Worm (Caenorhabditis elegans) whole organism, L1 larva: ENCODE results near the gene zig-2.

Source experiments
- C04F5.9 ChIP-seq: sonication (generic microtip); optimal IDR thresholded peaks from 2 replicates; lab custom pipeline; 2016; ENCODE audit warnings: missing genetic modification characterization, missing compliant biosample characterization
- F16B12.6 ChIP-seq: fragments of 150-350 bp; optimal IDR thresholded peaks from 2 replicates; lab custom pipeline; 2014; ENCODE audit warnings: missing biosample characterization, missing genetic modification characterization
- aly-2 ChIP-seq: fragments of 150-350 bp; optimal IDR thresholded peaks from 2 replicates; lab custom pipeline; 2014; ENCODE audit warnings: missing biosample characterization, missing genetic modification characterization
- ama-1 ChIP-seq: fragments of 150-350 bp; optimal IDR thresholded peaks from 2 replicates; lab custom pipeline; 2014
- ceh-63 ChIP-seq: fragments of 200-800 bp; sonication (Bioruptor generic); optimal IDR thresholded peaks from 2 replicates; lab custom pipeline; 2018; ENCODE audit warnings: mild to moderate bottlenecking, missing genetic modification characterization, missing compliant biosample characterization
- ceh-8 ChIP-seq: fragments of 200-800 bp; sonication (Bioruptor generic); optimal IDR thresholded peaks from 2 replicates; lab custom pipeline; 2018; ENCODE audit warnings: mild to moderate bottlenecking, missing genetic modification characterization, moderate library complexity, missing compliant biosample characterization
- ceh-82 ChIP-seq, 3 experiments: fragments of 150-350 bp in 1 of 3; sonication (generic microtip) in 2 of 3; optimal IDR thresholded peaks; 2 replicates each; lab custom pipeline; 2014 to 2017; ENCODE audit warnings: missing biosample characterization in 3 of 3, missing genetic modification characterization in 3 of 3
- ceh-88 ChIP-seq: fragments of 200-800 bp; sonication (Bioruptor generic); IDR thresholded peaks from 2 replicates; pipeline ENCODE4 v1.3.6; 2022; ENCODE audit warnings: missing genetic modification characterization, missing compliant biosample characterization
- ces-1 ChIP-seq: fragments of 150-350 bp; optimal IDR thresholded peaks from 2 replicates; lab custom pipeline; 2014; ENCODE audit warnings: missing biosample characterization, missing genetic modification reagents, missing genetic modification characterization
- dpl-1 ChIP-seq, 3 experiments: fragments of 150-350 bp in 2 of 3; sonication (generic microtip) in 1 of 3; optimal IDR thresholded peaks; 2 replicates each; lab custom pipeline; 2014 to 2017; ENCODE audit warnings: missing biosample characterization in 3 of 3, missing genetic modification characterization in 3 of 3, missing genetic modification reagents in 3 of 3
- efl-1 ChIP-seq, 4 experiments: fragments of 150-350 bp; optimal IDR thresholded peaks in 3 of 4; peaks in 1 of 4; 1 replicate in 1 of 4; 2 replicates in 3 of 4; lab custom pipeline; 2014; ENCODE audit warnings: missing biosample characterization in 2 of 4, missing genetic modification characterization in 2 of 4, missing genetic modification reagents in 2 of 4
- efl-3 ChIP-seq: fragments of 200-800 bp; sonication (Bioruptor generic); optimal IDR thresholded peaks from 2 replicates; lab custom pipeline; 2018; ENCODE audit warnings: mild to moderate bottlenecking, missing genetic modification characterization, missing compliant biosample characterization
- egl-27 ChIP-seq, 2 experiments: fragments of 150-350 bp in 1 of 2; sonication (generic microtip); optimal IDR thresholded peaks; 3 replicates each; lab custom pipeline; 2017 to 2018; ENCODE audit warnings: missing biosample characterization in 2 of 2, missing genetic modification characterization in 2 of 2, missing genetic modification reagents in 2 of 2
- elt-3 ChIP-seq, 6 experiments: fragments of 150-350 bp in 1 of 6; sonication (generic microtip); optimal IDR thresholded peaks; 2 replicates each; lab custom pipeline; 2017 to 2018; ENCODE audit warnings: missing biosample characterization in 6 of 6, missing genetic modification characterization in 6 of 6, inconsistent platforms in 1 of 6
- ets-5 ChIP-seq: fragments of 200-800 bp; sonication (Bioruptor generic); IDR thresholded peaks from 2 replicates; pipeline ENCODE4 v1.3.6; 2022; ENCODE audit warnings: missing genetic modification characterization, missing compliant biosample characterization
- hlh-17 ChIP-seq: fragments of 200-800 bp; sonication (Bioruptor generic); optimal IDR thresholded peaks from 2 replicates; lab custom pipeline; 2018; ENCODE audit warnings: missing genetic modification characterization, mild to moderate bottlenecking, missing compliant biosample characterization, moderate library complexity, borderline replicate concordance
- hpl-2 ChIP-seq: fragments of 150-350 bp; optimal IDR thresholded peaks from 2 replicates; lab custom pipeline; 2014; ENCODE audit warnings: missing biosample characterization, missing genetic modification reagents, missing genetic modification characterization
- isw-1 ChIP-seq: fragments of 200-800 bp; sonication (Bioruptor generic); IDR thresholded peaks from 2 replicates; pipeline ENCODE4 v1.3.6; 2022; ENCODE audit warnings: missing genetic modification characterization, missing compliant biosample characterization
- lin-14 ChIP-seq: fragments of 200-800 bp; sonication (Bioruptor generic); optimal IDR thresholded peaks from 2 replicates; lab custom pipeline; 2018; ENCODE audit warnings: mild to moderate bottlenecking, missing genetic modification characterization, moderate library complexity, missing compliant biosample characterization
- lin-15B ChIP-seq: fragments of 150-350 bp; sonication (generic microtip); optimal IDR thresholded peaks from 3 replicates; lab custom pipeline; 2014; ENCODE audit warnings: missing biosample characterization, missing genetic modification characterization
- lin-35 ChIP-seq, 2 experiments: fragments of 150-350 bp; optimal IDR thresholded peaks; 2 replicates each; lab custom pipeline; 2014; ENCODE audit warnings: missing biosample characterization in 2 of 2, missing genetic modification characterization in 2 of 2, missing genetic modification reagents in 2 of 2
- lir-3 ChIP-seq: sonication (generic microtip); optimal IDR thresholded peaks from 2 replicates; lab custom pipeline; 2016; ENCODE audit warnings: mild to moderate bottlenecking, missing genetic modification characterization, moderate library complexity, missing compliant biosample characterization; ENCODE audit not compliant: poor library complexity
- mdl-1 ChIP-seq, 2 experiments: fragments of 150-350 bp; optimal IDR thresholded peaks; 2 replicates each; lab custom pipeline; 2014 to 2017; ENCODE audit warnings: missing biosample characterization in 2 of 2, missing genetic modification characterization in 2 of 2, inconsistent platforms in 1 of 2
- mef-2 ChIP-seq: fragments of 150-350 bp; optimal IDR thresholded peaks from 2 replicates; lab custom pipeline; 2014; ENCODE audit warnings: missing biosample characterization, missing genetic modification characterization
- mep-1 ChIP-seq: fragments of 150-350 bp; optimal IDR thresholded peaks from 2 replicates; lab custom pipeline; 2014; ENCODE audit warnings: missing biosample characterization, missing genetic modification characterization
- nhr-20 ChIP-seq: sonication (generic microtip); optimal IDR thresholded peaks from 2 replicates; lab custom pipeline; 2016; ENCODE audit warnings: mild to moderate bottlenecking, missing genetic modification characterization, missing compliant biosample characterization
- nhr-237 ChIP-seq: fragments of 150-350 bp; optimal IDR thresholded peaks from 2 replicates; lab custom pipeline; 2014; ENCODE audit warnings: missing biosample characterization, missing genetic modification characterization
- nhr-28 ChIP-seq: fragments of 150-350 bp; optimal IDR thresholded peaks from 2 replicates; lab custom pipeline; 2014; ENCODE audit warnings: missing biosample characterization, missing genetic modification characterization
- nhr-47 ChIP-seq: sonication (generic microtip); optimal IDR thresholded peaks from 2 replicates; lab custom pipeline; 2016; ENCODE audit warnings: mild to moderate bottlenecking, missing genetic modification characterization, moderate library complexity, missing compliant biosample characterization
- nhr-76 ChIP-seq: sonication (generic microtip); optimal IDR thresholded peaks from 2 replicates; lab custom pipeline; 2017; ENCODE audit warnings: missing biosample characterization, missing genetic modification characterization
- nhr-90 ChIP-seq: sonication (generic microtip); optimal IDR thresholded peaks from 2 replicates; lab custom pipeline; 2016; ENCODE audit warnings: mild to moderate bottlenecking, missing genetic modification characterization, missing compliant biosample characterization; ENCODE audit not compliant: poor library complexity
- pag-3 ChIP-seq: sonication (generic microtip); optimal IDR thresholded peaks from 2 replicates; lab custom pipeline; 2017; ENCODE audit warnings: missing genetic modification characterization, mild to moderate bottlenecking, missing compliant biosample characterization, antibody characterized with exemption, borderline replicate concordance; ENCODE audit not compliant: insufficient read depth
- sup-37 ChIP-seq: fragments of 200-800 bp; sonication (Bioruptor generic); optimal IDR thresholded peaks from 2 replicates; lab custom pipeline; 2018; ENCODE audit warnings: mild to moderate bottlenecking, missing genetic modification characterization, missing compliant biosample characterization
- unc-86 ChIP-seq: sonication (generic microtip); optimal IDR thresholded peaks from 2 replicates; lab custom pipeline; 2016; ENCODE audit warnings: missing genetic modification characterization, missing compliant biosample characterization
- unc-98 ChIP-seq: fragments of 200-800 bp; sonication (Bioruptor generic); IDR thresholded peaks from 2 replicates; pipeline ENCODE4 v1.3.6; 2022; ENCODE audit warnings: missing genetic modification characterization, missing compliant biosample characterization
- xbp-1 ChIP-seq: sonication (generic microtip); optimal IDR thresholded peaks from 2 replicates; lab custom pipeline; 2016; ENCODE audit warnings: missing genetic modification characterization, missing compliant biosample characterization
- ztf-11 ChIP-seq, 2 experiments: sonication (generic microtip); optimal IDR thresholded peaks; 2 replicates each; lab custom pipeline; 2016 to 2017; ENCODE audit warnings: missing genetic modification characterization in 2 of 2, missing biosample characterization in 1 of 2, missing compliant biosample characterization in 1 of 2
- ztf-4 ChIP-seq: fragments of 150-350 bp; optimal IDR thresholded peaks from 2 replicates; lab custom pipeline; 2014; ENCODE audit warnings: missing biosample characterization, missing genetic modification characterization

The zig-2 gene

DNA sequence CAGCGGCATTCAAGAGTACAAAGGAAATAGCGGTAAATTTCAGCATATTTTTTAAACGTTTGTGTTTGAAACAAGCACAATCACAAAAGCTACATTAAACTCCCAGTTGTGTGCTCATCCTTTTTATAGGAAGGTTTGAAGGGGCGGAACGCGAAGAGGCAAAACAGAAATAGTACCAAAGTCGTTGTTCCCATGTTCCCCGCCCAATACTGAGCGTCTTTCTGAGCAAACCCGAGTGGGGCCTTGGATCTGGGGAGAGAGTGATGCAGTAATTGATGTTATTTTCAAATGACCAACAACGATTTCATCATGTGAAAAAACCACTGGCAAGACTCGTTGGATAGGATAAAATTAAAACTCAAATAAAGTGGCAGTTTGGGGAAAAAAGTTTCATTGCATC, at the start of gene zig-2:
TSS of gene zig-2 (minus strand) at position 101 of the 400 bp plus-strand sequence.
- TF ChIP-seq mef-2 (tag; lab: Kevin White, UChicago) (no peak), aly-2 (tag; lab: Kevin White, UChicago) (no peak), hpl-2 (GFP tag; lab: Kevin White, UChicago) (no peak), egl-27 (tag; optimal IDR thresholded peaks at IDR 0.05; lab: Kevin White, UChicago) (no peak), dpl-1 (GFP tag; optimal IDR thresholded peaks at IDR 0.05; lab: Kevin White, UChicago) (no peak), elt-3 (tag; optimal IDR thresholded peaks at IDR 0.05; lab: Kevin White, UChicago) (no peak), ceh-82 (tag; optimal IDR thresholded peaks at IDR 0.05; lab: Kevin White, UChicago) (no peak)

- TF ChIP-seq lin-15B (no peak), isw-1 (GFP tag; lab: Robert Waterston, UW) (no peak), lin-35 (GFP tag; optimal IDR thresholded peaks at IDR 0.05; lab: Kevin White, UChicago) (no peak), nhr-237 (tag; lab: Kevin White, UChicago) (no peak), xbp-1 (tag; lab: Kevin White, UChicago) (no peak), unc-98 (GFP tag; lab: Robert Waterston, UW) (no peak), ets-5 (GFP tag; lab: Robert Waterston, UW) (no peak), ceh-88 (GFP tag; lab: Robert Waterston, UW) (no peak), lin-14 (no peak), efl-3 (no peak), mdl-1 (tag; optimal IDR thresholded peaks at IDR 0.05; lab: Kevin White, UChicago) (no peak)
- TF ChIP-seq, all 84 proteins: peak for 0
Observed at ce11 chrX:12378293-12378692, 37.1 kb upstream of the zig-2 start, which contains the start of gene glb-13. glb-13 (minus strand) TSS chrX:12378393.

- TF ChIP-seq nhr-90 (tag; lab: Kevin White, UChicago) (no peak), ceh-63 (GFP tag; lab: Kevin White, UChicago) (no peak), egl-27 (tag; optimal IDR thresholded peaks at IDR 0.05; lab: Kevin White, UChicago) (no peak), mdl-1 (tag; optimal IDR thresholded peaks at IDR 0.05; lab: Kevin White, UChicago) (no peak), F16B12.6 (tag; lab: Kevin White, UChicago) (no peak), pag-3 (tag; lab: Kevin White, UChicago) (no peak), nhr-28 (tag; lab: Kevin White, UChicago) (no peak), sup-37 (GFP tag; lab: Kevin White, UChicago) (no peak), lir-3 (tag; lab: Kevin White, UChicago) (no peak), nhr-20 (tag; lab: Kevin White, UChicago) (no peak), mep-1 (tag; lab: Kevin White, UChicago) (no peak), ces-1 (GFP tag; lab: Kevin White, UChicago) (no peak), lin-35 (GFP tag; optimal IDR thresholded peaks at IDR 0.05; lab: Kevin White, UChicago) (no peak), C04F5.9 (tag; lab: Kevin White, UChicago) (no peak), hlh-17 (no peak), efl-1 (optimal IDR thresholded peaks at IDR 0.05; lab: Kevin White, UChicago) (no peak), efl-1 (GFP tag; optimal IDR thresholded peaks at IDR 0.05 in 1 of 2; lab: Kevin White, UChicago) (no peak)
Observed at ce11 chrX:12375783-12376182, 34.5 kb upstream of the zig-2 start.

DNA sequence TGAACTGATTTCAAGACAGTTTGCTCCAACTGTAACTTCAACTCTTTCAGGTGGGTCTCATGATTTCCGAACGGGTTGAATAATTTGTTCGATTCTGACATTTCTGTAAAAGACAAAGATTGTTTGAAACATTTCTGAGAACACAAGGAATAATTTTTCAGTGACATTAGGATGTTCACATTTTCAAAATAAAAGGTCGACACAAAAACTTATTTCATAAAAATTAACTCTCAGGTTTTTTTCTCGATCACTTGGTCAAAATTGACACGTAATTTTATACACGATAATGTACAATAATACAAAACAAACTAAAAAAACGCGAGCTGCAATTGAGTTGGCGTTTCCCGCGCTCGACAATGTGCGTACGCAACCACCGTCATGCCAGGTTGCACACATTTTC, 30.1 kb upstream of the zig-2 start, which contains the start of gene rif-1.2:
TSS of gene rif-1.2 (minus strand) at position 101 of the 400 bp plus-strand sequence.
- TF ChIP-seq ceh-8 (no peak), ama-1 (lab: Kevin White, UChicago) (no peak), ztf-4 (no peak), hpl-2 (GFP tag; lab: Kevin White, UChicago) (no peak), pag-3 (tag; lab: Kevin White, UChicago) (no peak), isw-1 (GFP tag; lab: Robert Waterston, UW) (no peak), nhr-47 (tag; lab: Kevin White, UChicago) (no peak), lin-15B (no peak), C04F5.9 (tag; lab: Kevin White, UChicago) (no peak), sup-37 (GFP tag; lab: Kevin White, UChicago) (no peak), ces-1 (GFP tag; lab: Kevin White, UChicago) (no peak), efl-3 (no peak), nhr-237 (tag; lab: Kevin White, UChicago) (no peak), unc-86 (tag; lab: Kevin White, UChicago) (no peak), ztf-11 (tag; optimal IDR thresholded peaks at IDR 0.05; lab: Kevin White, UChicago) (no peak), ceh-88 (GFP tag; lab: Robert Waterston, UW) (no peak), nhr-76 (no peak)
